Fruit fly (Drosophila melanogaster): ENCODE data around the gene CG46464.

CG46464 gene

DNA sequence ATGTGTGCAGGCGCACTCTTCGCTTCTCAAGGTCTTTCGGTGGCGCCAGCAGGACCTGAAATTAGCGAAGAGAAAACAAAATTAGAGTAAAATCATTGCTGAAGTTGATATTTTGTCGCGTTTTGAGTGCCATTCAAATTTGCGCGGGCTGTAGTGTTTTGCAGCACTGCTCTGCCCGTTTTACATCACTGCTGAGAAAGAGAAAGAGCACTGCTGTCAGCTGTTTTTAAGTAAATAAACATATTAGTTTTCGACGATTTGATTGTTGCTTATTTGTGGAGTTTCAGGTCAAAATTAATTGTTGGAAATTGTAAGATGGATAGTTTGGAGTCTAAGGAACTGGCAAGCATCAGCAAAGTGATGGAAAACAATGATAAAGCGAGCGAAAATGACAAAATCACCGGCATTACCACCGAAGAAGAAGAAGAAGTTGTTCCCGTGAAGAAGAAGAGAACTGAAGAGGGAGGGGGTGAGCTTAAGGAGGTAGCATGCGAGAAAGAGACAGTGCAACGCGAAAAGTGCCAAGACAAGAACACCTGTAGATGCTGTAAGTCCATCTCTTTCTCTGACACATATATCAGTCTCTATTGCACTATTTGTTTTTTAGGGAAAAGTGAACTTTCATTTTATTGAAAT is 20.4 kb downstream of the CG46464 start, which contains the start of gene ENGase:
ENGase (plus strand) TSS at position 282 of the 636 bp plus-strand sequence.
- TF ChIP-seq net (GFP tag; optimal IDR thresholded peaks at IDR 0.05) (no peak), Sox14 (GFP tag; optimal IDR thresholded peaks at IDR 0.05) (no peak), CG4318 (GFP tag; optimal IDR thresholded peaks at IDR 0.05) (no peak), vri (GFP tag; optimal IDR thresholded peaks at IDR 0.05) (no peak), achi (GFP tag; optimal IDR thresholded peaks at IDR 0.05) (peak; percentile 16), CG1621 (tag; optimal IDR thresholded peaks at IDR 0.05) (no peak), CG10669 (GFP tag; optimal IDR thresholded peaks at IDR 0.05) (no peak), CG7368 (GFP tag; optimal IDR thresholded peaks at IDR 0.05) (no peak), CG31627 (GFP tag; optimal IDR thresholded peaks at IDR 0.05) (no peak), acj6 (GFP tag; optimal IDR thresholded peaks at IDR 0.05) (no peak), fd85E (GFP tag; optimal IDR thresholded peaks at IDR 0.05) (no peak), OdsH (GFP tag; optimal IDR thresholded peaks at IDR 0.05) (no peak), fkh (GFP tag; optimal IDR thresholded peaks at IDR 0.05) (peak; percentile 97), Hr4 (GFP tag; optimal IDR thresholded peaks at IDR 0.05) (no peak), Sox15 (GFP tag; optimal IDR thresholded peaks at IDR 0.05) (no peak), CG11902 (GFP tag; optimal IDR thresholded peaks at IDR 0.05) (no peak), CG8319 (GFP tag; optimal IDR thresholded peaks at IDR 0.05) (no peak), CG34406 (GFP tag; optimal IDR thresholded peaks at IDR 0.05) (no peak), Met (GFP tag; optimal IDR thresholded peaks at IDR 0.05) (no peak), Smox (GFP tag; optimal IDR thresholded peaks at IDR 0.05) (no peak), CG6854 (GFP tag; optimal IDR thresholded peaks at IDR 0.05) (no peak), CG6792 (GFP tag; optimal IDR thresholded peaks at IDR 0.05) (no peak), cyc (GFP tag; optimal IDR thresholded peaks at IDR 0.05) (no peak), CG10631 (GFP tag; optimal IDR thresholded peaks at IDR 0.05) (no peak), svp (GFP tag) (peak; percentile 51), fd59A (GFP tag; optimal IDR thresholded peaks at IDR 0.05) (no peak), Ets96B (tag; optimal IDR thresholded peaks at IDR 0.05) (no peak), CG6808 (GFP tag; optimal IDR thresholded peaks at IDR 0.05) (peak; percentile 54), Hr38 (GFP tag; optimal IDR thresholded peaks at IDR 0.05) (no peak), CG8119 (GFP tag; IDR thresholded peaks at IDR 0.05) (no peak), Eip93F (GFP tag; optimal IDR thresholded peaks at IDR 0.05) (no peak), CG9139 (GFP tag; optimal IDR thresholded peaks at IDR 0.05) (no peak), CG8632 (GFP tag; optimal IDR thresholded peaks at IDR 0.05) (no peak), eg (GFP tag; IDR thresholded peaks at IDR 0.05) (no peak), dac (GFP tag; optimal IDR thresholded peaks at IDR 0.05) (no peak), esn (GFP tag; optimal IDR thresholded peaks at IDR 0.05) (peak; percentile 2)

- TF ChIP-seq CG6808 (GFP tag; optimal IDR thresholded peaks at IDR 0.05) (peak; percentile 100), Blimp-1 (GFP tag; optimal IDR thresholded peaks at IDR 0.05) (no peak), CG10669 (GFP tag; optimal IDR thresholded peaks at IDR 0.05) (no peak), salr (GFP tag; optimal IDR thresholded peaks at IDR 0.05) (no peak), CG15336 (GFP tag; IDR thresholded peaks at IDR 0.05) (no peak), CG31627 (GFP tag; optimal IDR thresholded peaks at IDR 0.05) (no peak)
Observed at dm6 chrX:17421987-17422386, 21.8 kb downstream of the CG46464 start, which contains the start of gene CG8611. Gene CG8611 (minus strand): TSS chrX:17422145.

- TF ChIP-seq Met (GFP tag; optimal IDR thresholded peaks at IDR 0.05) = no peak
- no peak for TF ChIP-seq CG6792 (GFP tag; optimal IDR thresholded peaks at IDR 0.05)
- no peak for TF ChIP-seq CG8319 (GFP tag; optimal IDR thresholded peaks at IDR 0.05)
- TF ChIP-seq CG7368 (GFP tag; optimal IDR thresholded peaks at IDR 0.05) = no peak
- TF ChIP-seq dsx (GFP tag; optimal IDR thresholded peaks at IDR 0.05; ENCODE audit: poor library complexity, severe bottlenecking) = no peak
- no peak for TF ChIP-seq Eip78C (GFP tag)
- TF ChIP-seq CG16779 (tag; optimal IDR thresholded peaks at IDR 0.05) = no peak
- no peak for TF ChIP-seq CG8119 (GFP tag; IDR thresholded peaks at IDR 0.05)
- no peak for TF ChIP-seq topi (GFP tag; optimal IDR thresholded peaks at IDR 0.05)
- TF ChIP-seq Ets96B (tag; optimal IDR thresholded peaks at IDR 0.05) = no peak
Observed at dm6 chrX:17407737-17408136, 36.1 kb downstream of the CG46464 start.

All from whole organism, prepupa.